Worm (Caenorhabditis elegans): ENCODE data around the gene F26D10.13.

DNA sequence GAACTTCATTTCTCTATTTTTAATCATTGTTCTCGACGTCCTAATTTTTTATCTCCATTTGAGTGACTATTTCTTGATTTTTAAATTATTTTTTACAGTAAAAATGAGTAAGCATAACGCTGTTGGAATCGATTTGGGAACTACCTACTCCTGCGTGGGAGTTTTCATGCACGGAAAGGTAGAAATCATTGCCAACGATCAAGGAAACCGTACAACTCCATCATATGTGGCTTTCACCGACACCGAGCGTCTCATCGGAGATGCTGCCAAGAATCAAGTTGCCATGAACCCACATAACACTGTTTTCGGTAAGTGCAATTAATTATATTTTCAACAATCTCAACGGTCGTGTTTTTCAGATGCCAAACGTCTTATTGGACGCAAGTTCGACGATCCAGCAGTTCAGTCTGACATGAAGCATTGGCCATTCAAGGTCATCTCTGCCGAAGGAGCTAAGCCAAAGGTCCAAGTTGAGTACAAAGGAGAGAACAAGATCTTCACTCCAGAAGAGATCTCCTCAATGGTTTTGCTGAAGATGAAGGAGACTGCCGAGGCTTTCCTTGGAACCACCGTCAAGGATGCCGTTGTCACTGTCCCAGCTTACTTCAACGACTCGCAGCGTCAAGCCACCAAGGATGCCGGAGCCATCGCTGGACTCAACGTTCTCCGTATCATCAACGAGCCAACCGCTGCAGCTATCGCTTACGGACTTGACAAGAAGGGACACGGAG lies 14.4 kb upstream of the F26D10.13 start, which contains the start of gene hsp-1:
- TF ChIP-seq lin-11 (tag; optimal IDR thresholded peaks at IDR 0.05) (no peak), crh-2 (tag; optimal IDR thresholded peaks at IDR 0.05) (no peak), ceh-82 (tag; optimal IDR thresholded peaks at IDR 0.05) (no peak), unc-55 (GFP tag; optimal IDR thresholded peaks at IDR 0.05) (no peak)
